Fruit fly (Drosophila melanogaster) whole organism, embryonic: ENCODE results near the gene CtsF.

ENCODE experiments used
- Aef1 ChIP-seq: fragments of 200-800 bp; sonication (Bioruptor generic); IDR thresholded peaks from 3 replicates; pipeline ENCODE4 v1.3.6; 2022; ENCODE audit warnings: missing biosample characterization, missing genetic modification characterization
- Asciz ChIP-seq: fragments of 200-800 bp; sonication (Bioruptor generic); optimal IDR thresholded peaks from 2 replicates; lab custom pipeline; 2017; ENCODE audit warnings: missing biosample characterization, mild to moderate bottlenecking, missing genetic modification characterization, missing genetic modification reagents
- CG11093 ChIP-seq: fragments of 200-800 bp; sonication (Bioruptor generic); IDR thresholded peaks from 3 replicates; pipeline ENCODE4 v1.3.6; 2022; ENCODE audit warnings: missing biosample characterization, missing genetic modification characterization
- CG11504 ChIP-seq: fragments of 200-800 bp; sonication (Bioruptor generic); optimal IDR thresholded peaks from 3 replicates; lab custom pipeline; 2019; ENCODE audit warnings: missing biosample characterization, mild to moderate bottlenecking, missing genetic modification characterization, moderate library complexity
- CG12104 ChIP-seq: fragments of 200-800 bp; sonication (Bioruptor generic); optimal IDR thresholded peaks from 3 replicates; lab custom pipeline; 2016; ENCODE audit warnings: missing biosample characterization, missing genetic modification characterization
- CG1233 ChIP-seq: fragments of 200-800 bp; sonication (Bioruptor generic); optimal IDR thresholded peaks from 4 replicates; lab custom pipeline; 2018; ENCODE audit warnings: missing biosample characterization, mild to moderate bottlenecking, missing genetic modification characterization
- CG13296 ChIP-seq: fragments of 200-800 bp; sonication (Bioruptor generic); optimal IDR thresholded peaks from 3 replicates; lab custom pipeline; 2018; ENCODE audit warnings: missing biosample characterization, mild to moderate bottlenecking, missing genetic modification characterization
- CG13624 ChIP-seq: fragments of 200-800 bp; sonication (Bioruptor generic); optimal IDR thresholded peaks from 2 replicates; lab custom pipeline; 2016; ENCODE audit warnings: missing biosample characterization, missing genetic modification characterization
- CG13894 ChIP-seq: fragments of 200-800 bp; sonication (Bioruptor generic); optimal IDR thresholded peaks from 3 replicates; lab custom pipeline; 2018; ENCODE audit warnings: missing biosample characterization, mild to moderate bottlenecking, missing genetic modification characterization, moderate library complexity
- CG1529 ChIP-seq: fragments of 200-800 bp; sonication (Bioruptor generic); optimal IDR thresholded peaks from 3 replicates; lab custom pipeline; 2018; ENCODE audit warnings: missing biosample characterization, missing genetic modification characterization
- CG1603 ChIP-seq: fragments of 200-800 bp; sonication (Bioruptor generic); optimal IDR thresholded peaks from 2 replicates; lab custom pipeline; 2019; ENCODE audit warnings: missing biosample characterization, mild to moderate bottlenecking, missing genetic modification characterization, moderate library complexity
- CG1647 ChIP-seq: fragments of 200-800 bp; sonication (Bioruptor generic); optimal IDR thresholded peaks from 3 replicates; lab custom pipeline; 2016; ENCODE audit warnings: missing biosample characterization, missing genetic modification characterization
- CG16779 ChIP-seq: fragments of 200-800 bp; sonication (Bioruptor generic); IDR thresholded peaks from 2 replicates; pipeline ENCODE4 v1.3.6; 2022; ENCODE audit warnings: missing biosample characterization, missing genetic modification characterization
- CG17829 ChIP-seq: fragments of 200-800 bp; optimal IDR thresholded peaks from 2 replicates; lab custom pipeline; 2019; ENCODE audit warnings: missing biosample characterization, mild to moderate bottlenecking, missing genetic modification characterization, moderate library complexity
- CG18476 ChIP-seq: fragments of 200-800 bp; sonication (Bioruptor generic); optimal IDR thresholded peaks from 2 replicates; lab custom pipeline; 2016; ENCODE audit warnings: missing biosample characterization, mild to moderate bottlenecking, missing genetic modification characterization
- CG18599 ChIP-seq: fragments of 200-800 bp; sonication (Bioruptor generic); optimal IDR thresholded peaks from 3 replicates; lab custom pipeline; 2017; ENCODE audit warnings: missing biosample characterization, missing genetic modification characterization, mild to moderate bottlenecking, moderate library complexity, missing genetic modification reagents
- CG2116 ChIP-seq: fragments of 200-800 bp; sonication (Bioruptor generic); optimal IDR thresholded peaks from 3 replicates; lab custom pipeline; 2018; ENCODE audit warnings: missing biosample characterization, mild to moderate bottlenecking, missing genetic modification characterization
- CG4282 ChIP-seq: fragments of 200-800 bp; sonication (Bioruptor generic); optimal IDR thresholded peaks from 2 replicates; lab custom pipeline; 2016; ENCODE audit warnings: missing biosample characterization, missing genetic modification characterization
- CG4617 ChIP-seq: fragments of 200-800 bp; sonication (Bioruptor generic); optimal IDR thresholded peaks from 3 replicates; lab custom pipeline; 2016; ENCODE audit warnings: missing biosample characterization, missing genetic modification characterization, borderline replicate concordance
- CG4707 ChIP-seq: fragments of 200-800 bp; sonication (Bioruptor generic); optimal IDR thresholded peaks from 2 replicates; lab custom pipeline; 2018; ENCODE audit warnings: missing biosample characterization, mild to moderate bottlenecking, missing genetic modification characterization, moderate library complexity
- CG4854 ChIP-seq: fragments of 200-800 bp; sonication (Bioruptor generic); optimal IDR thresholded peaks from 2 replicates; lab custom pipeline; 2016; ENCODE audit warnings: missing biosample characterization, missing genetic modification characterization, inconsistent platforms
- CG6175 ChIP-seq: fragments of 200-800 bp; sonication (Bioruptor generic); IDR thresholded peaks from 3 replicates; pipeline ENCODE4 v1.3.6; 2022; ENCODE audit warnings: missing biosample characterization, missing genetic modification characterization
- CG6654 ChIP-seq: fragments of 200-800 bp; sonication (Bioruptor generic); optimal IDR thresholded peaks from 2 replicates; lab custom pipeline; 2017; ENCODE audit warnings: missing biosample characterization, mild to moderate bottlenecking, missing genetic modification characterization
- CG7271 ChIP-seq: fragments of 200-800 bp; sonication (Bioruptor generic); optimal IDR thresholded peaks from 2 replicates; lab custom pipeline; 2018; ENCODE audit warnings: missing biosample characterization, mild to moderate bottlenecking, missing genetic modification characterization, moderate library complexity
- CG7745 ChIP-seq: fragments of 200-800 bp; sonication (Bioruptor generic); optimal IDR thresholded peaks from 2 replicates; lab custom pipeline; 2018; ENCODE audit warnings: missing biosample characterization, mild to moderate bottlenecking, missing genetic modification characterization, moderate library complexity
- CG7987 ChIP-seq: fragments of 200-800 bp; sonication (Bioruptor generic); optimal IDR thresholded peaks from 2 replicates; lab custom pipeline; 2018; ENCODE audit warnings: missing biosample characterization, mild to moderate bottlenecking, missing genetic modification characterization, moderate library complexity
- CG8359 ChIP-seq: fragments of 200-800 bp; sonication (Bioruptor generic); optimal IDR thresholded peaks from 2 replicates; lab custom pipeline; 2017; ENCODE audit warnings: missing biosample characterization, mild to moderate bottlenecking, missing genetic modification characterization, borderline replicate concordance
- CG9817 ChIP-seq: fragments of 200-800 bp; sonication (Bioruptor generic); optimal IDR thresholded peaks from 2 replicates; lab custom pipeline; 2018; ENCODE audit warnings: missing biosample characterization, mild to moderate bottlenecking, missing genetic modification characterization, moderate library complexity
- Camta ChIP-seq: fragments of 200-800 bp; sonication (Bioruptor generic); optimal IDR thresholded peaks from 2 replicates; lab custom pipeline; 2016; ENCODE audit warnings: missing biosample characterization, missing genetic modification characterization
- CrebB ChIP-seq: fragments of 200-800 bp; sonication (Bioruptor generic); optimal IDR thresholded peaks from 3 replicates; lab custom pipeline; 2018; ENCODE audit warnings: missing biosample characterization, mild to moderate bottlenecking, missing genetic modification characterization
- Dek ChIP-seq: fragments of 200-800 bp; sonication (Bioruptor generic); optimal IDR thresholded peaks from 3 replicates; lab custom pipeline; 2019; ENCODE audit warnings: missing biosample characterization, mild to moderate bottlenecking, missing genetic modification characterization, moderate library complexity
- Fer3 ChIP-seq: fragments of 200-800 bp; sonication (Bioruptor generic); optimal IDR thresholded peaks from 2 replicates; lab custom pipeline; 2018; ENCODE audit warnings: missing biosample characterization, mild to moderate bottlenecking, missing genetic modification characterization, moderate library complexity
- Hey ChIP-seq: fragments of 200-800 bp; sonication (Bioruptor generic); optimal IDR thresholded peaks from 3 replicates; lab custom pipeline; 2018; ENCODE audit warnings: missing biosample characterization, mild to moderate bottlenecking, missing genetic modification characterization
- Hr3 ChIP-seq: fragments of 200-800 bp; sonication (Bioruptor generic); optimal IDR thresholded peaks from 3 replicates; lab custom pipeline; 2016; ENCODE audit warnings: missing biosample characterization, missing genetic modification characterization
- Nf-YC ChIP-seq: fragments of 200-800 bp; optimal IDR thresholded peaks from 3 replicates; lab custom pipeline; 2019; ENCODE audit warnings: missing biosample characterization, mild to moderate bottlenecking, missing genetic modification characterization, moderate library complexity
- Oaz ChIP-seq: fragments of 200-800 bp; sonication (Bioruptor generic); IDR thresholded peaks from 2 replicates; pipeline ENCODE4 v1.3.6; 2022; ENCODE audit warnings: missing biosample characterization, missing genetic modification characterization
- Spps ChIP-seq: fragments of 200-800 bp; sonication (Bioruptor generic); optimal IDR thresholded peaks from 2 replicates; lab custom pipeline; 2018; ENCODE audit warnings: missing biosample characterization, mild to moderate bottlenecking, missing genetic modification characterization
- Taf1 ChIP-seq: fragments of 200-800 bp; sonication (Bioruptor generic); IDR thresholded peaks from 2 replicates; pipeline ENCODE4 v1.3.6; 2022; ENCODE audit warnings: missing biosample characterization, missing genetic modification characterization
- az2 ChIP-seq: fragments of 200-800 bp; sonication (Bioruptor generic); optimal IDR thresholded peaks from 3 replicates; lab custom pipeline; 2016; ENCODE audit warnings: missing biosample characterization, missing genetic modification characterization
- bigmax ChIP-seq: fragments of 200-800 bp; sonication (Bioruptor generic); optimal IDR thresholded peaks from 2 replicates; lab custom pipeline; 2018; ENCODE audit warnings: missing biosample characterization, mild to moderate bottlenecking, missing genetic modification characterization
- corto ChIP-seq: fragments of 200-800 bp; sonication (Bioruptor generic); optimal IDR thresholded peaks from 2 replicates; lab custom pipeline; 2016; ENCODE audit warnings: missing biosample characterization, mild to moderate bottlenecking, missing genetic modification characterization, moderate library complexity
- cwo ChIP-seq: fragments of 200-800 bp; sonication (Bioruptor generic); optimal IDR thresholded peaks from 3 replicates; lab custom pipeline; 2017; ENCODE audit warnings: missing biosample characterization, missing genetic modification characterization, mild to moderate bottlenecking, moderate library complexity, missing genetic modification reagents
- emc ChIP-seq: fragments of 200-800 bp; sonication (Bioruptor generic); optimal IDR thresholded peaks from 2 replicates; lab custom pipeline; 2016; ENCODE audit warnings: missing biosample characterization, missing genetic modification characterization
- gsb ChIP-seq: fragments of 200-800 bp; sonication (Bioruptor generic); IDR thresholded peaks from 2 replicates; pipeline ENCODE4 v1.3.6; 2022; ENCODE audit warnings: missing biosample characterization, missing genetic modification characterization
- nau ChIP-seq: fragments of 200-800 bp; sonication (Bioruptor generic); optimal IDR thresholded peaks from 3 replicates; lab custom pipeline; 2017; ENCODE audit warnings: missing biosample characterization, mild to moderate bottlenecking, missing genetic modification characterization, missing genetic modification reagents
- pb ChIP-seq: fragments of 200-800 bp; sonication (Bioruptor generic); optimal IDR thresholded peaks from 3 replicates; lab custom pipeline; 2016; ENCODE audit warnings: missing biosample characterization, missing genetic modification characterization
- phol ChIP-seq: fragments of 200-800 bp; sonication (Bioruptor generic); optimal IDR thresholded peaks from 3 replicates; lab custom pipeline; 2018; ENCODE audit warnings: missing biosample characterization, mild to moderate bottlenecking, missing genetic modification characterization, moderate library complexity
- scrt ChIP-seq: fragments of 200-800 bp; sonication (Bioruptor generic); optimal IDR thresholded peaks from 2 replicates; lab custom pipeline; 2018; ENCODE audit warnings: missing biosample characterization, mild to moderate bottlenecking, missing genetic modification characterization, moderate library complexity
- tna ChIP-seq: fragments of 200-800 bp; sonication (Bioruptor generic); IDR thresholded peaks from 2 replicates; pipeline ENCODE4 v1.3.6; 2022; ENCODE audit warnings: missing biosample characterization, missing genetic modification characterization; ENCODE audit not compliant: partially characterized antibody
- trem ChIP-seq: fragments of 200-800 bp; optimal IDR thresholded peaks from 3 replicates; lab custom pipeline; 2019; ENCODE audit warnings: missing biosample characterization, mild to moderate bottlenecking, missing genetic modification characterization, moderate library complexity
- yki ChIP-seq: fragments of >200 bp; optimal IDR thresholded peaks from 3 replicates; lab custom pipeline; 2018

CtsF gene

DNA sequence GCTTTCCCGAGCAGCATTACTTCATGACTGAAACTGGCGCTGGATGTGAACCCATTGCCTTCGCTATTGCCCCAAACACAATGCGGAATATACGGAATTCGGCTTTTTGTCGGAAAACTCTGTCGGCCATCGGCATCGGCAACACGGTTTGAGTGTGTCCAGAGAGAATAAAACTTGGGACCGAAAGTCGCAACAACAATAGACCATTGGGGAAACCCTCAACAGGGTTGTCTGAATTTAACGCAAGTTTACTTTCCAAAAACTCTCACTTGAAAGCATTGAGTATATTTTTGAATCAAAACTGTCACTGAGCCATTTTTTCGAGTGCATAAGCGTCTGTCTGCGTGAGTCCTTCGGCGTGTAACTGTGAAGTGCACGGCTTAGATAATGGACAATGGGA lies 53.2 kb downstream of the CtsF start (continued):
- TF ChIP-seq CG4282 (GFP tag; lab: Kevin White, UChicago) (no peak), Dek (tag; lab: Kevin White, UChicago) (peak; percentile 72), CG13894 (peak; percentile 94), Fer3 (tag; lab: Kevin White, UChicago) (peak; percentile 70), CG17829 (tag; lab: Kevin White, UChicago) (no peak), CG1647 (GFP tag; lab: Kevin White, UChicago) (peak; percentile 34), trem (no peak), emc (no peak), CG12104 (GFP tag; lab: Kevin White, UChicago) (no peak), Camta (no peak), scrt (GFP tag; lab: Kevin White, UChicago) (peak; percentile 55), phol (tag; lab: Kevin White, UChicago) (peak; percentile 20), CG2116 (GFP tag; lab: Kevin White, UChicago) (no peak), CG6654 (GFP tag; lab: Kevin White, UChicago) (no peak), cwo (GFP tag; lab: Kevin White, UChicago) (peak; percentile 68), CG6175 (GFP tag; lab: Robert Waterston, UW) (no peak), CG18599 (GFP tag; lab: Kevin White, UChicago) (peak; percentile 93), CG1603 (tag; lab: Kevin White, UChicago) (peak; percentile 53), Oaz (peak; percentile 59; the same call in 1 of the 2 replicates), Hey (peak; percentile 26), gsb (GFP tag; lab: Robert Waterston, UW) (0 out of 2 replicates have a peak, but pooled peaks have one; percentile 9), Taf1 (0 out of 2 replicates have a peak, but pooled peaks have one; percentile 32), CG7987 (GFP tag; lab: Kevin White, UChicago) (no peak), bigmax (GFP tag; lab: Kevin White, UChicago) (no peak), tna (GFP tag; lab: Robert Waterston, UW) (no peak), CG13624 (GFP tag; lab: Kevin White, UChicago) (peak; percentile 53), CG1529 (GFP tag; lab: Kevin White, UChicago) (no peak), CG4854 (GFP tag; lab: Kevin White, UChicago) (no peak), CG11093 (GFP tag; lab: Robert Waterston, UW) (no peak), Aef1 (no peak), CG4707 (GFP tag; lab: Kevin White, UChicago) (no peak), Hr3 (GFP tag; lab: Kevin White, UChicago) (peak; percentile 5), CG18476 (GFP tag; lab: Kevin White, UChicago) (no peak), Asciz (GFP tag; lab: Kevin White, UChicago) (no peak), CrebB (no peak), Nf-YC (tag; lab: Kevin White, UChicago) (no peak), yki (lab: Kevin White, UChicago) (no peak), CG11504 (tag; lab: Kevin White, UChicago) (peak; percentile 67), az2 (GFP tag; lab: Kevin White, UChicago) (peak; percentile 10), CG9817 (peak; percentile 55), CG4617 (GFP tag; lab: Kevin White, UChicago) (no peak), CG8359 (no peak), Spps (tag; lab: Kevin White, UChicago) (no peak), nau (GFP tag; lab: Kevin White, UChicago) (peak; percentile 15), CG7271 (tag; lab: Kevin White, UChicago) (no peak), pb (GFP tag; lab: Kevin White, UChicago) (no peak), CG13296 (peak; percentile 73), CG1233 (GFP tag; lab: Kevin White, UChicago) (peak; percentile 23), CG7745 (tag; lab: Kevin White, UChicago) (no peak), CG16779 (GFP tag; lab: Robert Waterston, UW) (no peak), corto (GFP tag; lab: Kevin White, UChicago) (no peak)
